Fruit fly (Drosophila melanogaster) whole organism, embryonic: Measurements from ENCODE around the gene Dred.

Experiments
- Aef1 ChIP-seq: fragments of 200-800 bp; sonication (Bioruptor generic); IDR thresholded peaks from 3 replicates; pipeline ENCODE4 v1.3.6; 2022; ENCODE audit warnings: missing biosample characterization, missing genetic modification characterization
- Atf6 ChIP-seq: fragments of 200-800 bp; sonication (Bioruptor generic); IDR thresholded peaks from 2 replicates; pipeline ENCODE4 v1.3.6; 2022; ENCODE audit warnings: missing biosample characterization, missing genetic modification characterization
- B-H2 ChIP-seq: fragments of 200-800 bp; sonication (Bioruptor generic); optimal IDR thresholded peaks from 2 replicates; lab custom pipeline; 2018; ENCODE audit warnings: missing biosample characterization, mild to moderate bottlenecking, missing genetic modification characterization
- Blimp-1 ChIP-seq: fragments of 200-800 bp; sonication (Bioruptor generic); optimal IDR thresholded peaks from 3 replicates; lab custom pipeline; 2018; ENCODE audit warnings: missing biosample characterization, missing genetic modification characterization, mild to moderate bottlenecking, moderate library complexity, missing genetic modification reagents
- CG11085 ChIP-seq: fragments of 200-800 bp; sonication (Bioruptor generic); IDR thresholded peaks from 2 replicates; pipeline ENCODE4 v1.3.6; 2022; ENCODE audit warnings: missing biosample characterization, missing genetic modification characterization
- CG11456 ChIP-seq: fragments of 200-800 bp; sonication (Bioruptor generic); IDR thresholded peaks from 3 replicates; pipeline ENCODE4 v1.3.6; 2022; ENCODE audit warnings: missing biosample characterization, missing genetic modification characterization
- CG11695 ChIP-seq: fragments of 200-800 bp; sonication (Bioruptor generic); IDR thresholded peaks from 3 replicates; pipeline ENCODE4 v1.3.6; 2022; ENCODE audit warnings: missing biosample characterization, missing genetic modification characterization
- CG12071 ChIP-seq: fragments of 200-800 bp; sonication (Bioruptor generic); optimal IDR thresholded peaks from 3 replicates; lab custom pipeline; 2018; ENCODE audit warnings: missing biosample characterization, mild to moderate bottlenecking, missing genetic modification characterization
- CG12769 ChIP-seq: fragments of 200-800 bp; sonication (Bioruptor generic); optimal IDR thresholded peaks from 2 replicates; lab custom pipeline; 2019; ENCODE audit warnings: missing biosample characterization, mild to moderate bottlenecking, missing genetic modification characterization, moderate library complexity
- CG15479 ChIP-seq: fragments of 200-800 bp; sonication (Bioruptor generic); optimal IDR thresholded peaks from 3 replicates; lab custom pipeline; 2019; ENCODE audit warnings: missing biosample characterization, mild to moderate bottlenecking, missing genetic modification characterization, moderate library complexity
- CG15601 ChIP-seq: fragments of 200-800 bp; sonication (Bioruptor generic); optimal IDR thresholded peaks from 3 replicates; lab custom pipeline; 2019; ENCODE audit warnings: missing biosample characterization, mild to moderate bottlenecking, missing genetic modification characterization, moderate library complexity
- CG2116 ChIP-seq: fragments of 200-800 bp; sonication (Bioruptor generic); optimal IDR thresholded peaks from 3 replicates; lab custom pipeline; 2018; ENCODE audit warnings: missing biosample characterization, mild to moderate bottlenecking, missing genetic modification characterization
- CG2129 ChIP-seq: fragments of 200-800 bp; sonication (Bioruptor generic); IDR thresholded peaks from 2 replicates; pipeline ENCODE4 v1.3.6; 2022; ENCODE audit warnings: missing biosample characterization, missing genetic modification characterization; ENCODE audit not compliant: partially characterized antibody
- CG4328 ChIP-seq: fragments of 200-800 bp; sonication (Bioruptor generic); optimal IDR thresholded peaks from 3 replicates; lab custom pipeline; 2017; ENCODE audit warnings: missing biosample characterization, missing genetic modification reagents, missing genetic modification characterization
- CG4617 ChIP-seq: fragments of 200-800 bp; sonication (Bioruptor generic); optimal IDR thresholded peaks from 3 replicates; lab custom pipeline; 2016; ENCODE audit warnings: missing biosample characterization, missing genetic modification characterization, borderline replicate concordance
- CG6254 ChIP-seq: fragments of 200-800 bp; sonication (Bioruptor generic); optimal IDR thresholded peaks from 3 replicates; lab custom pipeline; 2017; ENCODE audit warnings: mild to moderate bottlenecking, missing biosample characterization, missing genetic modification reagents, missing genetic modification characterization
- CG6765 ChIP-seq: fragments of 200-800 bp; sonication (Bioruptor generic); optimal IDR thresholded peaks from 3 replicates; lab custom pipeline; 2017; ENCODE audit warnings: missing biosample characterization, mild to moderate bottlenecking, missing genetic modification characterization
- CG6813 ChIP-seq: fragments of 200-800 bp; sonication (Bioruptor generic); optimal IDR thresholded peaks from 2 replicates; lab custom pipeline; 2017; ENCODE audit warnings: missing biosample characterization, missing genetic modification characterization, mild to moderate bottlenecking, moderate library complexity, missing genetic modification reagents
- CG6854 ChIP-seq: fragments of 200-800 bp; sonication (Bioruptor generic); optimal IDR thresholded peaks from 3 replicates; lab custom pipeline; 2017; ENCODE audit warnings: missing biosample characterization, mild to moderate bottlenecking, missing genetic modification characterization
- CG7271 ChIP-seq: fragments of 200-800 bp; sonication (Bioruptor generic); optimal IDR thresholded peaks from 2 replicates; lab custom pipeline; 2018; ENCODE audit warnings: missing biosample characterization, mild to moderate bottlenecking, missing genetic modification characterization, moderate library complexity
- CG7786 ChIP-seq: fragments of 200-800 bp; sonication (Bioruptor generic); optimal IDR thresholded peaks from 2 replicates; lab custom pipeline; 2016; ENCODE audit warnings: missing biosample characterization, missing genetic modification characterization
- CG8281 ChIP-seq: fragments of 200-800 bp; sonication (Bioruptor generic); optimal IDR thresholded peaks from 2 replicates; lab custom pipeline; 2018; ENCODE audit warnings: missing biosample characterization, mild to moderate bottlenecking, missing genetic modification characterization, moderate library complexity
- CG8388 ChIP-seq: fragments of 200-800 bp; sonication (Bioruptor generic); optimal IDR thresholded peaks from 2 replicates; lab custom pipeline; 2019; ENCODE audit warnings: missing biosample characterization, mild to moderate bottlenecking, missing genetic modification characterization, moderate library complexity
- CG8765 ChIP-seq: fragments of 200-800 bp; sonication (Bioruptor generic); IDR thresholded peaks from 2 replicates; pipeline ENCODE4 v1.3.6; 2022; ENCODE audit warnings: missing biosample characterization, missing genetic modification characterization
- CG9215 ChIP-seq: fragments of 200-800 bp; sonication (Bioruptor generic); IDR thresholded peaks from 2 replicates; pipeline ENCODE4 v1.3.6; 2022; ENCODE audit warnings: missing biosample characterization, missing genetic modification characterization
- Deaf1 ChIP-seq: fragments of 200-800 bp; optimal IDR thresholded peaks from 3 replicates; lab custom pipeline; 2019; ENCODE audit warnings: missing biosample characterization, mild to moderate bottlenecking, missing genetic modification characterization, moderate library complexity
- Ets65A ChIP-seq: fragments of 200-800 bp; sonication (Bioruptor generic); peaks from one replicate; lab custom pipeline; 2016; ENCODE audit warnings: missing biosample characterization, missing genetic modification characterization
- HLHmδ ChIP-seq: fragments of 200-800 bp; sonication (Bioruptor generic); optimal IDR thresholded peaks from 2 replicates; lab custom pipeline; 2018; ENCODE audit warnings: missing biosample characterization, mild to moderate bottlenecking, missing genetic modification characterization, moderate library complexity
- Hmr ChIP-seq: fragments of 200-800 bp; sonication (Bioruptor generic); optimal IDR thresholded peaks from 3 replicates; lab custom pipeline; 2017; ENCODE audit warnings: mild to moderate bottlenecking, missing biosample characterization, missing genetic modification reagents, missing genetic modification characterization
- Jarid2 ChIP-seq: fragments of 200-800 bp; sonication (Bioruptor generic); optimal IDR thresholded peaks from 3 replicates; lab custom pipeline; 2017; ENCODE audit warnings: mild to moderate bottlenecking, missing biosample characterization, missing genetic modification reagents, missing genetic modification characterization
- Mrtf ChIP-seq: fragments of 200-800 bp; sonication (Bioruptor generic); IDR thresholded peaks from 3 replicates; pipeline ENCODE4 v1.3.6; 2022; ENCODE audit warnings: missing biosample characterization, missing genetic modification characterization
- NC2α ChIP-seq: fragments of 200-800 bp; sonication (Bioruptor generic); optimal IDR thresholded peaks from 2 replicates; lab custom pipeline; 2016; ENCODE audit warnings: missing biosample characterization, missing genetic modification characterization
- NC2β ChIP-seq: fragments of 200-800 bp; sonication (Bioruptor generic); optimal IDR thresholded peaks from 2 replicates; lab custom pipeline; 2016; ENCODE audit warnings: missing biosample characterization, missing genetic modification characterization
- Nf-YC ChIP-seq: fragments of 200-800 bp; optimal IDR thresholded peaks from 3 replicates; lab custom pipeline; 2019; ENCODE audit warnings: missing biosample characterization, mild to moderate bottlenecking, missing genetic modification characterization, moderate library complexity
- Taf1 ChIP-seq: fragments of 200-800 bp; sonication (Bioruptor generic); IDR thresholded peaks from 2 replicates; pipeline ENCODE4 v1.3.6; 2022; ENCODE audit warnings: missing biosample characterization, missing genetic modification characterization
- Tbp ChIP-seq: fragments of >200 bp; optimal IDR thresholded peaks from 2 replicates; lab custom pipeline; 2018; ENCODE audit warnings: missing biosample characterization, missing genetic modification characterization
- ash1 ChIP-seq: fragments of 200-800 bp; sonication (Bioruptor generic); optimal IDR thresholded peaks from 2 replicates; lab custom pipeline; 2018; ENCODE audit warnings: missing biosample characterization, mild to moderate bottlenecking, missing genetic modification characterization
- ci ChIP-seq: fragments of 200-800 bp; sonication (Bioruptor generic); IDR thresholded peaks from 3 replicates; pipeline ENCODE4 v1.3.6; 2022; ENCODE audit warnings: missing biosample characterization, missing genetic modification characterization
- dan ChIP-seq: fragments of 200-800 bp; sonication (Bioruptor generic); IDR thresholded peaks from 2 replicates; pipeline ENCODE4 v1.3.6; 2022; ENCODE audit warnings: missing biosample characterization, missing genetic modification characterization
- grn ChIP-seq: fragments of 200-800 bp; sonication (Bioruptor generic); optimal IDR thresholded peaks from 3 replicates; lab custom pipeline; 2017; ENCODE audit warnings: missing biosample characterization, missing genetic modification characterization
- gsb ChIP-seq: fragments of 200-800 bp; sonication (Bioruptor generic); IDR thresholded peaks from 2 replicates; pipeline ENCODE4 v1.3.6; 2022; ENCODE audit warnings: missing biosample characterization, missing genetic modification characterization
- kay ChIP-seq: fragments of 200-800 bp; sonication (Bioruptor generic); optimal IDR thresholded peaks from 2 replicates; lab custom pipeline; 2016; ENCODE audit warnings: missing biosample characterization, missing genetic modification characterization
- lab ChIP-seq: fragments of 200-800 bp; sonication (Bioruptor generic); optimal IDR thresholded peaks from 3 replicates; lab custom pipeline; 2017; ENCODE audit warnings: missing biosample characterization, missing genetic modification characterization, mild to moderate bottlenecking, moderate library complexity, missing genetic modification reagents
- lola ChIP-seq, 3 experiments: fragments of >200 bp in 2 of 3; fragments of 200-800 bp in 1 of 3; sonication (Bioruptor generic) in 1 of 3; optimal IDR thresholded peaks; 2 replicates each; lab custom pipeline; 2017 to 2019; ENCODE audit warnings: missing biosample characterization in 3 of 3, missing genetic modification characterization in 3 of 3, mild to moderate bottlenecking in 1 of 3, moderate library complexity in 1 of 3
- nau ChIP-seq: fragments of 200-800 bp; sonication (Bioruptor generic); optimal IDR thresholded peaks from 3 replicates; lab custom pipeline; 2017; ENCODE audit warnings: missing biosample characterization, mild to moderate bottlenecking, missing genetic modification characterization, missing genetic modification reagents
- psq ChIP-seq: fragments of 200-800 bp; sonication (Bioruptor generic); optimal IDR thresholded peaks from 2 replicates; lab custom pipeline; 2017; ENCODE audit warnings: missing biosample characterization, missing genetic modification characterization
- sisA ChIP-seq: fragments of 200-800 bp; sonication (Bioruptor generic); IDR thresholded peaks from 2 replicates; pipeline ENCODE4 v1.3.6; 2022; ENCODE audit warnings: missing biosample characterization, missing genetic modification characterization
- slp2 ChIP-seq: fragments of 200-800 bp; sonication (Bioruptor generic); optimal IDR thresholded peaks from 2 replicates; lab custom pipeline; 2016; ENCODE audit warnings: missing biosample characterization, missing genetic modification characterization
- toy ChIP-seq: fragments of 200-800 bp; sonication (Bioruptor generic); IDR thresholded peaks from 2 replicates; pipeline ENCODE4 v1.3.6; 2022; ENCODE audit warnings: missing biosample characterization, missing genetic modification characterization

The Dred gene

DNA sequence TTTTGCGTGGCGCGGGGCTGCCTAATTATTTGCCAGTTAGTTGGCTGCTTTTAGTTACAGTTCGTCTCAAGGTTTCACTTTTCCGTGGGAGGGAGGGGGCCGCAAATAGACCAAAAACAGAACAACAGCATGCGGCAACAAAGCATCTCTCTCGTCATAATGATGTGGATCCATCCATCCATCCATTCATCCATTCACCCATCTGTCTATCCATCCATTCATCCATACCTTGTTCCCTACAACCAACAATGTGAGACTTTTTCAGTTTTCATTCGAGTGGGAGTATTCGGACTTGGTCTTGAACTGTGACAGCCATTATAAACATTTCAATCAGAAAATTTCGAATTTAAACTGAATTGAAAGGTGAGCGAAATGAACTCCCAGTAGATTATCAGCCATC lies 35.3 kb upstream of the Dred start:
- no peak for TF ChIP-seq CG6254
- TF ChIP-seq Ets65A (GFP tag; lab: Kevin White, UChicago): peak; percentile 16
- no peak for TF ChIP-seq kay (GFP tag; lab: Kevin White, UChicago)
- TF ChIP-seq CG8281 (tag; lab: Kevin White, UChicago): peak; percentile 98

dm6 chr3L:19575650-19576049 lies 31.6 kb upstream of the Dred start:
- no peak for TF ChIP-seq Jarid2 (GFP tag; lab: Kevin White, UChicago)
- TF ChIP-seq Atf6: no peak
- no peak for TF ChIP-seq Mrtf (GFP tag; lab: Robert Waterston, UW)
- no peak for TF ChIP-seq CG15479 (GFP tag; lab: Kevin White, UChicago)
- peak; percentile 75 for TF ChIP-seq CG12769 (tag; lab: Kevin White, UChicago)
- no peak for TF ChIP-seq psq (GFP tag; lab: Kevin White, UChicago)
- peak; percentile 52 for TF ChIP-seq CG4328 (GFP tag; lab: Kevin White, UChicago)
- TF ChIP-seq CG11456 (GFP tag; lab: Robert Waterston, UW): no peak
- TF ChIP-seq CG11085 (GFP tag; lab: Robert Waterston, UW): no peak
- TF ChIP-seq Hmr (GFP tag; lab: Kevin White, UChicago): peak; percentile 34
- TF ChIP-seq CG8388 (GFP tag; lab: Kevin White, UChicago): peak; percentile 12
- no peak for TF ChIP-seq toy (GFP tag; lab: Robert Waterston, UW)
- TF ChIP-seq nau (GFP tag; lab: Kevin White, UChicago): peak; percentile 52
- TF ChIP-seq CG6813 (GFP tag; lab: Kevin White, UChicago): peak; percentile 62
- no peak for TF ChIP-seq CG8765
- TF ChIP-seq CG4617 (GFP tag; lab: Kevin White, UChicago): no peak
- peak in 1 of 3 experiments; percentile 12 for TF ChIP-seq lola (GFP tag; optimal IDR thresholded peaks at IDR 0.05; lab: Kevin White, UChicago)
- peak; percentile 71; the same call in 2 of the 3 replicates for TF ChIP-seq ci (GFP tag; lab: Robert Waterston, UW)
- 0 out of 3 replicates have a peak, but pooled peaks have one; percentile 38 for TF ChIP-seq CG11695 (GFP tag; lab: Robert Waterston, UW)
- TF ChIP-seq CG7786 (GFP tag; lab: Kevin White, UChicago): no peak
- no peak for TF ChIP-seq dan (GFP tag; lab: Robert Waterston, UW)
- TF ChIP-seq NC2α: peak; percentile 29
- TF ChIP-seq CG12071 (GFP tag; lab: Kevin White, UChicago): peak; percentile 66
- TF ChIP-seq Taf1 (GFP tag; lab: Robert Waterston, UW): no peak
- TF ChIP-seq Deaf1 (tag; lab: Kevin White, UChicago): peak; percentile 8
- no peak for TF ChIP-seq CG7271 (tag; lab: Kevin White, UChicago)
- TF ChIP-seq CG2129 (GFP tag; lab: Robert Waterston, UW): no peak
- TF ChIP-seq NC2β: no peak
- TF ChIP-seq grn: peak; percentile 1
- peak; percentile 74 for TF ChIP-seq CG15601 (tag; lab: Kevin White, UChicago)
- peak; percentile 1 for TF ChIP-seq slp2 (GFP tag; lab: Kevin White, UChicago)
- peak; percentile 16 for TF ChIP-seq CG6854 (GFP tag; lab: Kevin White, UChicago)
- TF ChIP-seq gsb (GFP tag; lab: Robert Waterston, UW): 0 out of 2 replicates have a peak, but pooled peaks have one; percentile 19
- TF ChIP-seq ash1: no peak
- no peak for TF ChIP-seq CG2116 (GFP tag; lab: Kevin White, UChicago)
- no peak for TF ChIP-seq B-H2 (GFP tag; lab: Kevin White, UChicago)
- no peak for TF ChIP-seq CG6765 (GFP tag; lab: Kevin White, UChicago)
- TF ChIP-seq Nf-YC (tag; lab: Kevin White, UChicago): no peak
- peak; percentile 57 for TF ChIP-seq lab (GFP tag; lab: Kevin White, UChicago)
- TF ChIP-seq HLHmδ (GFP tag; lab: Kevin White, UChicago): peak; percentile 61
- TF ChIP-seq Blimp-1: peak; percentile 39
- TF ChIP-seq Tbp: no peak
- TF ChIP-seq CG9215 (GFP tag; lab: Robert Waterston, UW): no peak
- no peak for TF ChIP-seq Aef1 (GFP tag; lab: Robert Waterston, UW)
- no peak for TF ChIP-seq sisA
